Worm (Caenorhabditis elegans): ENCODE results near the gene C54D10.5.
A peak's percentile ranks its signal among the peaks of the same experiment; 100 is the strongest.

- TF ChIP-seq ceh-8 (GFP tag; optimal IDR thresholded peaks at IDR 0.05), result no peak
- no peak for TF ChIP-seq snpc-4 (tag; optimal IDR thresholded peaks at IDR 0.05)
- no peak for TF ChIP-seq fkh-10 (GFP tag; optimal IDR thresholded peaks at IDR 0.05)
- TF ChIP-seq snu-23 (GFP tag; optimal IDR thresholded peaks at IDR 0.05), result peak; percentile 17
- no peak for TF ChIP-seq pqm-1 (tag; optimal IDR thresholded peaks at IDR 0.05)
- TF ChIP-seq nhr-28 (tag; optimal IDR thresholded peaks at IDR 0.05), result no peak
- no peak for TF ChIP-seq jun-1 (tag; optimal IDR thresholded peaks at IDR 0.05)
- no peak for TF ChIP-seq rnt-1 (tag; optimal IDR thresholded peaks at IDR 0.05)
- peak; percentile 6 for TF ChIP-seq tbx-2 (tag; optimal IDR thresholded peaks at IDR 0.05)
- TF ChIP-seq ceh-90 (tag; optimal IDR thresholded peaks at IDR 0.05), result no peak
- TF ChIP-seq ceh-82 (tag; optimal IDR thresholded peaks at IDR 0.05), result no peak
- no peak for TF ChIP-seq Y116A8C.19 (tag; optimal IDR thresholded peaks at IDR 0.05; ENCODE audit: borderline replicate concordance)
- TF ChIP-seq pag-3 (tag; optimal IDR thresholded peaks at IDR 0.05; ENCODE audit: borderline replicate concordance, insufficient read depth), result no peak
Observed at ce11 chrV:12410416-12411001, 18.6 kb upstream of the C54D10.5 start, which contains the start of gene hrg-2.

Data from whole organism, L1 larva.